Worm (Caenorhabditis elegans) whole organism, young adult: ENCODE measurements around the gene C05C10.3.

Experiments used
- F33H1.4 ChIP-seq: fragments of 200-800 bp; sonication (Bioruptor generic); IDR thresholded peaks from 2 replicates; pipeline ENCODE4 v1.3.6; 2022; ENCODE audit warnings: missing genetic modification reagents, missing genetic modification characterization, missing compliant biosample characterization
- ZK185.1 ChIP-seq: sonication (generic microtip); optimal IDR thresholded peaks from 2 replicates; lab custom pipeline; 2016; ENCODE audit warnings: mild to moderate bottlenecking, missing genetic modification characterization, missing compliant biosample characterization; ENCODE audit not compliant: poor library complexity, severe bottlenecking
- cebp-1 ChIP-seq, 2 experiments: fragments of 200-800 bp in 1 of 2; sonication (Bioruptor generic) in 1 of 2; sonication (generic microtip) in 1 of 2; IDR thresholded peaks in 1 of 2; optimal IDR thresholded peaks in 1 of 2; 2 replicates each; pipeline versions ENCODE4 v1.3.6 to Lab custom; 2017 to 2022; ENCODE audit warnings: missing compliant biosample characterization in 2 of 2, missing genetic modification characterization in 2 of 2, mild to moderate bottlenecking in 1 of 2, missing genetic modification reagents in 1 of 2, moderate library complexity in 1 of 2
- dpl-1 ChIP-seq: fragments of 150-350 bp; optimal IDR thresholded peaks from 2 replicates; lab custom pipeline; 2014; ENCODE audit warnings: missing biosample characterization, missing genetic modification reagents, missing genetic modification characterization
- hsf-1 ChIP-seq: fragments of 200-800 bp; sonication (Bioruptor generic); IDR thresholded peaks from 2 replicates; pipeline ENCODE4 v1.3.6; 2022; ENCODE audit warnings: missing genetic modification reagents, missing genetic modification characterization, missing compliant biosample characterization
- mxl-1 ChIP-seq: sonication (generic microtip); optimal IDR thresholded peaks from 2 replicates; lab custom pipeline; 2016; ENCODE audit warnings: missing genetic modification characterization, missing compliant biosample characterization
- pha-4 ChIP-seq: fragments of 150-350 bp; sonication (generic microtip); optimal IDR thresholded peaks from 2 replicates; lab custom pipeline; 2014; ENCODE audit warnings: missing biosample characterization, missing genetic modification reagents, missing genetic modification characterization
- snpc-4 ChIP-seq, 5 experiments: fragments of 150-350 bp in 1 of 5; sonication (generic microtip) in 4 of 5; optimal IDR thresholded peaks; 2 replicates each; lab custom pipeline; 2014 to 2018; ENCODE audit warnings: missing genetic modification characterization in 5 of 5, missing biosample characterization in 3 of 5, antibody characterized with exemption in 2 of 5, mild to moderate bottlenecking in 2 of 5, missing compliant biosample characterization in 2 of 5, missing genotype in 2 of 5, moderate library complexity in 2 of 5, missing genetic modification reagents in 1 of 5
- tbp1 ChIP-seq: fragments of 200-800 bp; sonication (Bioruptor generic); optimal IDR thresholded peaks from 2 replicates; lab custom pipeline; 2018; ENCODE audit warnings: mild to moderate bottlenecking, missing genetic modification characterization, missing compliant biosample characterization
- unc-62 ChIP-seq: fragments of 150-350 bp; optimal IDR thresholded peaks from 2 replicates; lab custom pipeline; 2014; ENCODE audit warnings: missing biosample characterization, missing genetic modification reagents, missing genetic modification characterization

- TF ChIP-seq tbp1 (peak; percentile 42), pha-4 (no peak), snpc-4 (GFP tag; optimal IDR thresholded peaks at IDR 0.05; lab: Kevin White, UChicago) (peak; percentile 21), snpc-4 (tag; optimal IDR thresholded peaks at IDR 0.05; lab: Kevin White, UChicago) (no peak), dpl-1 (GFP tag; lab: Kevin White, UChicago) (peak; percentile 84), cebp-1 (GFP tag; IDR thresholded peaks at IDR 0.05; lab: Robert Waterston, UW) (no peak), cebp-1 (tag; optimal IDR thresholded peaks at IDR 0.05; lab: Kevin White, UChicago) (no peak), mxl-1 (tag; lab: Kevin White, UChicago) (no peak), unc-62 (GFP tag; lab: Kevin White, UChicago) (no peak), ZK185.1 (tag; lab: Kevin White, UChicago) (no peak), F33H1.4 (GFP tag; lab: Robert Waterston, UW) (peak; percentile 82), hsf-1 (GFP tag; lab: Robert Waterston, UW) (peak; percentile 80)
These were observed 2.2 kb upstream of the C05C10.3 start, which contains the start of the genes C05C10.7 and C05C10.5 for ce11 chrII:9938877-9939276.
